ENCODE assay signal across 5 fruit fly cellular contexts in the genomic region with DNA sequence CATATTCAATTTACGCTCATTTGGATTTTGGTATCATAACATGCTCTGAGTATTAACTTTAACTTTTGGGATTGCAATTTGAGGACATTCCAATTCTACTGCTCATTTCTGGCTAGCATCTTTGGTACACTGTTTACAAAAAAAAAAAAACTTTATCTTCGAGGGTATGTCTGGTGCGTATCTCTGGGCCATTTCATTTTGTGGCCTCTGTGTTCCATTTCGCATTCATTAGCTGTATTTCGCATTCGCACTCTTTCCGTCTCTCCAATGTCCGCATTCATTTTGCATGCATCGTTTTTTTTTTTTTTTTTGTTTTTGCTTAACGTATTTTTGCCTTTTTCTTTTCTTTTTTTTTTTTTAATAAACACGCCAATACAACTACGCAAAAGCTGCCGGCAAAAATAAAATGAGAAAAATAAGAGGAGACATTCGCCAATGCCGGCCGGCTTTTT.
TF ChIP-seq lines count a peak whose summit lies in the region.

No protein-coding gene starts in this region.

TF ChIP-seq in whole organism, adult, 20 proteins besides CTCF, POLR2A, EP300 and RAD21 (continued from another document):
- TF ChIP-seq Clk (GFP tag; optimal IDR thresholded peaks at IDR 0.05; lab: Kevin White, UChicago) (no peak), CG33017 (tag; optimal IDR thresholded peaks at IDR 0.05; lab: Kevin White, UChicago) (no peak), bab1 (GFP tag; optimal IDR thresholded peaks at IDR 0.05; lab: Kevin White, UChicago) (peak; percentile 89), cnc (optimal IDR thresholded peaks at IDR 0.05; lab: Kevin White, UChicago) (no peak)

TF ChIP-seq in whole organism, embryonic, 481 proteins besides CTCF, POLR2A, EP300 and RAD21 (continued from another document and continues in another):
- TF ChIP-seq psq (GFP tag; optimal IDR thresholded peaks at IDR 0.05; lab: Kevin White, UChicago): no peak
- no peak for TF ChIP-seq CG7963 (GFP tag; IDR thresholded peaks at IDR 0.05; lab: Robert Waterston, UW; ENCODE audit: partially characterized antibody)
- TF ChIP-seq Oaz (GFP tag; IDR thresholded peaks at IDR 0.05; lab: Robert Waterston, UW): no peak
- TF ChIP-seq phol (tag; optimal IDR thresholded peaks at IDR 0.05; lab: Kevin White, UChicago): peak; percentile 40
- TF ChIP-seq nau (GFP tag; optimal IDR thresholded peaks at IDR 0.05; lab: Kevin White, UChicago): no peak
- peak; percentile 52 for TF ChIP-seq dmrt99B (tag; optimal IDR thresholded peaks at IDR 0.05; lab: Kevin White, UChicago)
- TF ChIP-seq tio (GFP tag; optimal IDR thresholded peaks at IDR 0.05; lab: Kevin White, UChicago): no peak
- TF ChIP-seq Scr (GFP tag; IDR thresholded peaks at IDR 0.05; lab: Robert Waterston, UW; ENCODE audit: partially characterized antibody): no peak
- no peak for TF ChIP-seq fu2 (GFP tag; optimal IDR thresholded peaks at IDR 0.05; lab: Kevin White, UChicago)
- TF ChIP-seq eve (GFP tag; optimal IDR thresholded peaks at IDR 0.05; lab: Kevin White, UChicago): no peak
- no peak for TF ChIP-seq gcm (GFP tag; optimal IDR thresholded peaks at IDR 0.05; lab: Kevin White, UChicago)
- TF ChIP-seq Hand (GFP tag; optimal IDR thresholded peaks at IDR 0.05; lab: Kevin White, UChicago): no peak
- no peak for TF ChIP-seq tna (GFP tag; IDR thresholded peaks at IDR 0.05; lab: Robert Waterston, UW; ENCODE audit: partially characterized antibody)
- TF ChIP-seq gsb (GFP tag; IDR thresholded peaks at IDR 0.05; lab: Robert Waterston, UW): no peak
- TF ChIP-seq Hmr (GFP tag; optimal IDR thresholded peaks at IDR 0.05; lab: Kevin White, UChicago): no peak
- no peak for TF ChIP-seq CG10147 (GFP tag; optimal IDR thresholded peaks at IDR 0.05; lab: Kevin White, UChicago)
- peak; percentile 40 for TF ChIP-seq ind (GFP tag; optimal IDR thresholded peaks at IDR 0.05; lab: Kevin White, UChicago)
- TF ChIP-seq MTF-1 (GFP tag; optimal IDR thresholded peaks at IDR 0.05; lab: Kevin White, UChicago; ENCODE audit: borderline replicate concordance): no peak
- TF ChIP-seq nerfin-1 (tag; optimal IDR thresholded peaks at IDR 0.05; lab: Kevin White, UChicago): no peak
- TF ChIP-seq lmd (GFP tag; IDR thresholded peaks at IDR 0.05; lab: Robert Waterston, UW): 0 out of 2 replicates have a peak, but pooled peaks have one; percentile 19
- TF ChIP-seq Kr (GFP tag; optimal IDR thresholded peaks at IDR 0.05; lab: Kevin White, UChicago): no peak
- no peak for TF ChIP-seq Ssrp (tag; optimal IDR thresholded peaks at IDR 0.05; lab: Kevin White, UChicago)
- no peak for TF ChIP-seq CG10321 (GFP tag; IDR thresholded peaks at IDR 0.05; lab: Robert Waterston, UW)
- TF ChIP-seq insv (GFP tag; optimal IDR thresholded peaks at IDR 0.05; lab: Kevin White, UChicago): no peak
- TF ChIP-seq CG15696 (tag; optimal IDR thresholded peaks at IDR 0.05; lab: Kevin White, UChicago): no peak
- TF ChIP-seq CG14050 (GFP tag; IDR thresholded peaks at IDR 0.05; lab: Robert Waterston, UW): 0 out of 3 replicates have a peak, but pooled peaks have one; percentile 23
- TF ChIP-seq CG7839 (tag; optimal IDR thresholded peaks at IDR 0.05; lab: Kevin White, UChicago): peak; percentile 27
- no peak for TF ChIP-seq H15 (GFP tag; IDR thresholded peaks at IDR 0.05; lab: Robert Waterston, UW)
- no peak for TF ChIP-seq CG18619 (GFP tag; optimal IDR thresholded peaks at IDR 0.05; lab: Kevin White, UChicago)
- TF ChIP-seq CG11723 (GFP tag; optimal IDR thresholded peaks at IDR 0.05; lab: Kevin White, UChicago): no peak
- TF ChIP-seq sens-2 (GFP tag; IDR thresholded peaks at IDR 0.05; lab: Robert Waterston, UW): no peak

TF ChIP-seq in whole organism, prepupa, 60 proteins besides CTCF, POLR2A, EP300 and RAD21 (continued from another document and continues in another):
- TF ChIP-seq Eip75B (GFP tag; optimal IDR thresholded peaks at IDR 0.05; lab: Kevin White, UChicago): peak; percentile 97
- TF ChIP-seq CG11294 (GFP tag; IDR thresholded peaks at IDR 0.05; lab: Robert Waterston, UW): peak; percentile 76
- peak; percentile 95 for TF ChIP-seq CG3919 (GFP tag; optimal IDR thresholded peaks at IDR 0.05; lab: Kevin White, UChicago)
- TF ChIP-seq Blimp-1 (GFP tag; optimal IDR thresholded peaks at IDR 0.05; lab: Kevin White, UChicago): peak; percentile 69
- TF ChIP-seq vri (GFP tag; optimal IDR thresholded peaks at IDR 0.05; lab: Kevin White, UChicago): peak; percentile 89
- TF ChIP-seq OdsH (GFP tag; optimal IDR thresholded peaks at IDR 0.05; lab: Kevin White, UChicago): peak; percentile 90
- TF ChIP-seq acj6 (GFP tag; optimal IDR thresholded peaks at IDR 0.05; lab: Kevin White, UChicago): peak; percentile 91
- peak; percentile 91 for TF ChIP-seq Lpt (GFP tag; optimal IDR thresholded peaks at IDR 0.05; lab: Kevin White, UChicago)
- TF ChIP-seq salr (GFP tag; optimal IDR thresholded peaks at IDR 0.05; lab: Kevin White, UChicago): peak; percentile 15 to 84
- TF ChIP-seq CG11762 (GFP tag; optimal IDR thresholded peaks at IDR 0.05; lab: Kevin White, UChicago; ENCODE audit: insufficient read depth): peak; percentile 90
- peak; percentile 99 for TF ChIP-seq Eip78C (GFP tag; lab: Kevin White, UChicago)
- peak; percentile 92 for TF ChIP-seq Ets21C (GFP tag; optimal IDR thresholded peaks at IDR 0.05; lab: Kevin White, UChicago)
- peak; percentile 92 for TF ChIP-seq Sox102F (GFP tag; optimal IDR thresholded peaks at IDR 0.05; lab: Kevin White, UChicago)
- peak; percentile 95 for TF ChIP-seq eg (GFP tag; IDR thresholded peaks at IDR 0.05; lab: Robert Waterston, UW)
- TF ChIP-seq fkh (GFP tag; optimal IDR thresholded peaks at IDR 0.05; lab: Kevin White, UChicago): no peak
- peak; percentile 77 for TF ChIP-seq CG16779 (tag; optimal IDR thresholded peaks at IDR 0.05; lab: Kevin White, UChicago)
- TF ChIP-seq CG8632 (GFP tag; optimal IDR thresholded peaks at IDR 0.05; lab: Kevin White, UChicago): peak; percentile 93
- TF ChIP-seq CG6163 (GFP tag; IDR thresholded peaks at IDR 0.05; lab: Robert Waterston, UW): peak; percentile 94; the same call in 2 of the 3 replicates
- TF ChIP-seq topi (GFP tag; optimal IDR thresholded peaks at IDR 0.05; lab: Kevin White, UChicago): peak; percentile 98
- peak; percentile 93 for TF ChIP-seq CG34406 (GFP tag; optimal IDR thresholded peaks at IDR 0.05; lab: Kevin White, UChicago)
- TF ChIP-seq CG6792 (GFP tag; optimal IDR thresholded peaks at IDR 0.05; lab: Kevin White, UChicago): peak; percentile 92
- TF ChIP-seq CG4318 (GFP tag; optimal IDR thresholded peaks at IDR 0.05; lab: Kevin White, UChicago): peak; percentile 58
- TF ChIP-seq CG7368 (GFP tag; optimal IDR thresholded peaks at IDR 0.05; lab: Kevin White, UChicago): peak; percentile 95
- peak; percentile 60 for TF ChIP-seq dac (GFP tag; optimal IDR thresholded peaks at IDR 0.05; lab: Kevin White, UChicago)
- peak; percentile 83 for TF ChIP-seq CG10669 (GFP tag; optimal IDR thresholded peaks at IDR 0.05; lab: Kevin White, UChicago)
- TF ChIP-seq ss (GFP tag; optimal IDR thresholded peaks at IDR 0.05; lab: Kevin White, UChicago): peak; percentile 86 to 90
- TF ChIP-seq CG1621 (tag; optimal IDR thresholded peaks at IDR 0.05; lab: Kevin White, UChicago): peak; percentile 58
- peak; percentile 97 for TF ChIP-seq CG11902 (GFP tag; optimal IDR thresholded peaks at IDR 0.05; lab: Kevin White, UChicago)
- peak; percentile 88 for TF ChIP-seq Sox15 (GFP tag; optimal IDR thresholded peaks at IDR 0.05; lab: Kevin White, UChicago)
- TF ChIP-seq CG31627 (GFP tag; optimal IDR thresholded peaks at IDR 0.05; lab: Kevin White, UChicago): peak; percentile 96
- peak; percentile 91 for TF ChIP-seq Eip93F (GFP tag; optimal IDR thresholded peaks at IDR 0.05; lab: Kevin White, UChicago)

TF ChIP-seq in whole organism, pupa, 21 proteins besides CTCF, POLR2A, EP300 and RAD21 (continued from another document):
- TF ChIP-seq Snoo (tag; optimal IDR thresholded peaks at IDR 0.05; lab: Kevin White, UChicago) (peak; percentile 95), rn (GFP tag; IDR thresholded peaks at IDR 0.05; lab: Robert Waterston, UW) (peak; percentile 86)

TF ChIP-seq in whole organism, wandering third instar larva, 38 proteins besides CTCF, POLR2A, EP300 and RAD21 (continued from another document):
- peak; percentile 9 for TF ChIP-seq GATAd (GFP tag; optimal IDR thresholded peaks at IDR 0.05; lab: Kevin White, UChicago)
- TF ChIP-seq fru (GFP tag; optimal IDR thresholded peaks at IDR 0.05; lab: Kevin White, UChicago): peak; percentile 97
- peak; percentile 84 for TF ChIP-seq Rel (GFP tag; optimal IDR thresholded peaks at IDR 0.05; lab: Kevin White, UChicago)
- peak; percentile 40 for TF ChIP-seq Rel (tag; optimal IDR thresholded peaks at IDR 0.05; lab: Kevin White, UChicago)
- TF ChIP-seq CG9705 (GFP tag; optimal IDR thresholded peaks at IDR 0.05; lab: Kevin White, UChicago): peak; percentile 78
- peak; percentile 82 for TF ChIP-seq Sp1 (GFP tag; optimal IDR thresholded peaks at IDR 0.05; lab: Kevin White, UChicago)
- peak; percentile 94 for TF ChIP-seq ey (GFP tag; optimal IDR thresholded peaks at IDR 0.05; lab: Kevin White, UChicago)
- TF ChIP-seq HLH106 (tag; optimal IDR thresholded peaks at IDR 0.05; lab: Kevin White, UChicago): no peak
- TF ChIP-seq br (GFP tag; optimal IDR thresholded peaks at IDR 0.05; lab: Kevin White, UChicago): peak; percentile 89
